Worm (Caenorhabditis elegans): ENCODE measurements around the gene rpia-1.
A peak's percentile ranks its signal among the peaks of the same experiment; 100 is the strongest.

rpia-1 gene

DNA sequence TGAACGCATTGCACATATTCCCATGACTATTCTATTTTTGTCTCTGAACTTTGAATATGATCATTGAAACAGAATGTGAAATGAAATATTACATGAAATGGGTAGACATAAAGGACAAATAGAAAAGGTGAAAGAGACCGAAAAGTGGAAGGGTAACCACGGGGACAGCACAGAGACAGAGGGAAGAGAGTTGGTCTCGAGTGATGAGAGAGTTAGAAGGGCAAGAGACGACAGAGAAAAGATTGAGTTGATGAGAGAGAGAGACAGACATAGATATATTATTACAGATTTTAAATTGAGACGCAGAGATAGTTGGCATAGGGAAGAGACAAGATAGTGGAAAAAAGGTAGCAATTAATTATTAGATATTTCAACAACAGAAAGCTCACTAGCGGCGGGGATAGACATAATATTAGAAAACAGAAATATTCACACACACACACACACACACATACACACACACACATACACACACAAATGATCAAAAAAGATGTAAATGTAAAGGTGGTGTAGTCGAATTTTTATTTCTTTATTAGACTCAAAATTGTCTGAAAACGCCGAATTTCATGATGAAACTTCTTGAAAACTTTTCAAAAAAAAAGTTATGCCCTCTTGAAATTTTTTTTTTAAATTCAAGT is 6.2 kb upstream of the rpia-1 start (continued):
- TF ChIP-seq egl-27 (tag; optimal IDR thresholded peaks at IDR 0.05) (peak; percentile 72 to 78), ceh-90 (tag; optimal IDR thresholded peaks at IDR 0.05) (no peak), mep-1 (tag; optimal IDR thresholded peaks at IDR 0.05) (peak; percentile 77), nhr-237 (tag; optimal IDR thresholded peaks at IDR 0.05) (no peak), elt-3 (tag; optimal IDR thresholded peaks at IDR 0.05) (peak in 3 of 6 experiments; percentile 12 to 40 (median 14)), pag-3 (tag; optimal IDR thresholded peaks at IDR 0.05; ENCODE audit: borderline replicate concordance, insufficient read depth) (no peak), tbx-2 (tag; optimal IDR thresholded peaks at IDR 0.05) (peak; percentile 55), lin-13 (GFP tag; optimal IDR thresholded peaks at IDR 0.05) (peak; percentile 2), alr-1 (tag; optimal IDR thresholded peaks at IDR 0.05; ENCODE audit: borderline replicate concordance) (no peak), swsn-7 (tag; optimal IDR thresholded peaks at IDR 0.05) (peak; percentile 74), aly-2 (tag; optimal IDR thresholded peaks at IDR 0.05) (peak; percentile 68), C16A3.4 (tag; optimal IDR thresholded peaks at IDR 0.05) (peak; percentile 72), sptf-1 (tag; optimal IDR thresholded peaks at IDR 0.05) (no peak), egl-13 (tag; optimal IDR thresholded peaks at IDR 0.05) (peak; percentile 2), hlh-4 (tag; optimal IDR thresholded peaks at IDR 0.05) (no peak), nhr-76 (tag; optimal IDR thresholded peaks at IDR 0.05) (no peak), unc-130 (tag; optimal IDR thresholded peaks at IDR 0.05) (no peak), snpc-4 (tag; optimal IDR thresholded peaks at IDR 0.05) (peak; percentile 13), blmp-1 (tag; optimal IDR thresholded peaks at IDR 0.05) (peak; percentile 78), aha-1 (tag; optimal IDR thresholded peaks at IDR 0.05) (no peak), lin-14 (GFP tag; optimal IDR thresholded peaks at IDR 0.05) (peak; percentile 90), unc-86 (tag; optimal IDR thresholded peaks at IDR 0.05) (no peak), lin-35 (GFP tag; optimal IDR thresholded peaks at IDR 0.05) (peak; percentile 44 to 73), nhr-90 (tag; optimal IDR thresholded peaks at IDR 0.05; ENCODE audit: poor library complexity) (peak; percentile 63), irx-1 (tag; optimal IDR thresholded peaks at IDR 0.05) (peak; percentile 12), nhr-84 (tag; optimal IDR thresholded peaks at IDR 0.05) (no peak), C34B4.2 (tag; optimal IDR thresholded peaks at IDR 0.05) (no peak), rnt-1 (tag; optimal IDR thresholded peaks at IDR 0.05) (peak; percentile 63), vab-15 (tag; optimal IDR thresholded peaks at IDR 0.05) (no peak), F16B12.6 (tag; optimal IDR thresholded peaks at IDR 0.05) (peak; percentile 28), lin-15B (tag; optimal IDR thresholded peaks at IDR 0.05) (no peak), hpl-2 (GFP tag; optimal IDR thresholded peaks at IDR 0.05) (no peak)

DNA sequence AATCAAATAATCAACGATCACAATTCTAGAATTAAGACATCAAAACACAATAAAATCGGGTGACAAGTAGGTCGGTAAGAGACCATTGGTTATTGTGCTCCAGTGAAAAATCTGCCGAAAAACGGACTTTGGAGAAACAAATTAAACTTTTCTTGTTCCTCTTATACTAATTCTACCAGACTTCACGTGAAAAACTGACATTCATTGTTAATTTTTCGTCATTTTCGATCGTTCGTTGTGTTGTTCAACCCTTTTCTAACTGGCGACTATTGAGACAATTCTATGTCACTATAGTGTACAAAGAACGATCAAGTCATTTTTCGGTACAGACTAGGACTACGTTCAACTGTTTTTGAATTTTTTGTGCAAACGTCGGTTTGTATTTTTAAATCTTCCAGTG is 2.5 kb upstream of the rpia-1 start:
- TF ChIP-seq unc-62 (GFP tag; optimal IDR thresholded peaks at IDR 0.05) (no peak), nhr-20 (tag; optimal IDR thresholded peaks at IDR 0.05) (peak; percentile 71), nhr-85 (tag) (peak; percentile 91), efl-1 (optimal IDR thresholded peaks at IDR 0.05) (peak in 1 of 2 experiments; percentile 11), efl-1 (GFP tag; optimal IDR thresholded peaks at IDR 0.05 in 1 of 2) (peak in 1 of 2 experiments; percentile 93), snu-23 (GFP tag; optimal IDR thresholded peaks at IDR 0.05) (peak; percentile 52), swsn-7 (tag; optimal IDR thresholded peaks at IDR 0.05) (peak; percentile 7), lin-15B (tag; optimal IDR thresholded peaks at IDR 0.05) (no peak), fkh-10 (GFP tag; optimal IDR thresholded peaks at IDR 0.05) (no peak), ztf-11 (tag; optimal IDR thresholded peaks at IDR 0.05) (no peak), mep-1 (tag; optimal IDR thresholded peaks at IDR 0.05) (peak; percentile 12), lin-35 (GFP tag; optimal IDR thresholded peaks at IDR 0.05) (peak in 1 of 2 experiments; percentile 73), lin-39 (tag; optimal IDR thresholded peaks at IDR 0.05) (no peak), xbp-1 (tag; optimal IDR thresholded peaks at IDR 0.05) (peak; percentile 30), tbx-2 (tag; optimal IDR thresholded peaks at IDR 0.05) (peak; percentile 19), lin-14 (GFP tag; optimal IDR thresholded peaks at IDR 0.05) (peak; percentile 48), nhr-77 (tag; optimal IDR thresholded peaks at IDR 0.05) (peak; percentile 18), efl-3 (GFP tag; optimal IDR thresholded peaks at IDR 0.05) (no peak), lsy-2 (tag; optimal IDR thresholded peaks at IDR 0.05) (peak; percentile 5 to 36), lin-13 (GFP tag; optimal IDR thresholded peaks at IDR 0.05) (no peak), blmp-1 (tag; optimal IDR thresholded peaks at IDR 0.05) (peak; percentile 41), dsc-1 (tag; optimal IDR thresholded peaks at IDR 0.05) (no peak), ceh-82 (tag; optimal IDR thresholded peaks at IDR 0.05) (no peak), nhr-90 (tag; optimal IDR thresholded peaks at IDR 0.05; ENCODE audit: poor library complexity) (peak; percentile 58), nhr-71 (tag; optimal IDR thresholded peaks at IDR 0.05) (peak; percentile 66), elt-2 (tag; optimal IDR thresholded peaks at IDR 0.05) (peak; percentile 64), nhr-11 (tag; optimal IDR thresholded peaks at IDR 0.05) (no peak), nhr-19 (GFP tag; conservative IDR thresholded peaks at IDR 0.05) (peak; percentile 98), elt-3 (tag; optimal IDR thresholded peaks at IDR 0.05) (peak in 2 of 6 experiments; percentile 29 to 52)
